Fruit fly (Drosophila melanogaster) S2 (cell line): ENCODE results near the gene CG6893.

ENCODE experiments used
- CG8478 ChIP-seq: fragments of >200 bp; optimal IDR thresholded peaks from 2 replicates; lab custom pipeline; 2018
- CTCF ChIP-seq, 2 experiments: fragments of >200 bp; optimal IDR thresholded peaks; 2 replicates each; lab custom pipeline; 2018

DNA sequence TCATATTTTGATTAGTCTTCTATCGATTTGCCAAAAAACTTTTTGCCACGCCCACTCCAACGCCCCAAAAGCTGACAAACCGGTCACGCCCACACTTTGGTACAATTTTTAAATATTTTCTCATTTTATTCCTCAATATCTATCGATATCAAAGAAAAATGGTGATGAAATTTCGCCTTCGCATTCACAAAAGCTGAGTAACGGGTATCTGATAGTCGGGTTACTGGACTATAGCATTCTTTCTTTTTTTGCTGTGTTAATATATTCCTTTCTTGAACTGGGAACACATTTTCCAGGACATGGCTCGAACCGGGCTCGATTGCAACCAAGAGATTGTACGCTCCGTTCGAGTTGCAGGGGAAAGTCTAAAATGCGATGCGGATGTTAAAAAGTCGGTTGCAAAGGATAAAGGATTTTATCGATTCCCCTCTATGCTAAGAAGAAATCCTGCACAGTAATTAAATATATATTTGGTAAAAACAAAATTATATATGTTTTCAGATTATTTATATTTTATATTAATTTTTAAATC lies 49.0 kb downstream of the CG6893 start:
- TF ChIP-seq CG8478 (lab: Kevin White, UChicago) (no peak), CTCF (optimal IDR thresholded peaks at IDR 0.05; lab: Kevin White, UChicago) (no peak)
